Fruit fly (Drosophila melanogaster): Measurements from ENCODE around the gene Dysb.

Dysb gene

DNA sequence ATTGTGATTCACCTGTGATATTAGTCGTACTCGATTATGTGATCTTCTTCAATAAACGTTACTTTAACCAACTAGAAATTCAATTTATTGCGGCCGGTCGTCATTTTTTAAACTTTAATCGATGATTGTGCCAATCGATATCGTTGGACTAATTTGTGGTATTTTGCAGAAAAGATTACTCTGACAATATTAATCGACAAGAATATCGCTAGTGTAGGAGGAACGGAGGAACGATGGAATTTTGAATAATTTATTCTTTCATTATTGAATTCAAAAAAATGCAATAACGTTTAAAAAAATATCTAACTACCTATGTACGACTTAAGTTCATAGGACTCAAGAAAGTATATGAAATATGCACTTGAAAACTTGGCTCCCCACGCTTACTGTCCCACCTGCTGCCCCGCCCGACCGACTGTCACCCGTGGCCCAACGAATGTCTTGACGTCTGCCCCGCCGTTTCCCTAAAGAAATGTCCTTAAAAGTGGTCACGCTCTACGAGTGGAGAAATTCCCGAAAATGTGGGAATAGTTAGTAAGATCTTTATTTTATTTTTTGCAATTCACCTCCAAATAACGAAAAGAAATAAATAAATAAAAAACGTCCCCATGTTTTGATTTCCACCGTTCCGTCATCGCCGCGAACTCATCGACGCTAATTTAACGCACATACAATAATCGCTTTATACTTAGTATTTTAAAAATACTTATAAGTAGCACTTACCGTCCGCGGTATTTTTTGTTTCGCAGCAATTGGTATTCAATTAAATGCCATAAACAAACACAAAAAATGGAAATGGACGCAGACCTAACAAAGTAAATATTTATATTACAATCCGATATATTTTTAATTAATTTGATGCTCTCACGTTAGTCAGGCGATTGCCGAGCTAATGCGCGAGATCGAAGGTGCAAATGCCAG lies 1.9 kb upstream of the Dysb start, which contains the start of gene CG14074 (continued):
- TF ChIP-seq fd64A (GFP tag; optimal IDR thresholded peaks at IDR 0.05) (no peak), Mes4 (GFP tag; optimal IDR thresholded peaks at IDR 0.05) (no peak), cato (GFP tag; optimal IDR thresholded peaks at IDR 0.05; ENCODE audit: borderline replicate concordance) (no peak), nerfin-2 (GFP tag; IDR thresholded peaks at IDR 0.05; ENCODE audit: partially characterized antibody) (peak; percentile 64), BtbVII (GFP tag; optimal IDR thresholded peaks at IDR 0.05) (no peak), CG2889 (GFP tag; IDR thresholded peaks at IDR 0.05) (no peak), NfI (GFP tag; optimal IDR thresholded peaks at IDR 0.05) (no peak), zfh1 (GFP tag; IDR thresholded peaks at IDR 0.05) (no peak), CG9876 (GFP tag; optimal IDR thresholded peaks at IDR 0.05) (no peak), cg (GFP tag; optimal IDR thresholded peaks at IDR 0.05) (no peak), CG15479 (GFP tag; optimal IDR thresholded peaks at IDR 0.05) (no peak), CG7357 (GFP tag; IDR thresholded peaks at IDR 0.05) (no peak), tup (GFP tag; optimal IDR thresholded peaks at IDR 0.05) (no peak), CG15073 (GFP tag; optimal IDR thresholded peaks at IDR 0.05) (no peak), CG3838 (GFP tag; optimal IDR thresholded peaks at IDR 0.05) (no peak), disco-r (GFP tag; optimal IDR thresholded peaks at IDR 0.05) (no peak), CG34422 (GFP tag; IDR thresholded peaks at IDR 0.05) (no peak), ken (GFP tag; IDR thresholded peaks at IDR 0.05) (no peak), Mrtf (GFP tag; IDR thresholded peaks at IDR 0.05) (no peak), bbx (GFP tag; IDR thresholded peaks at IDR 0.05; ENCODE audit: partially characterized antibody) (peak; percentile 81), Lhr (GFP tag; optimal IDR thresholded peaks at IDR 0.05) (peak; percentile 9), CG10565 (GFP tag; optimal IDR thresholded peaks at IDR 0.05) (no peak), Camta (GFP tag; optimal IDR thresholded peaks at IDR 0.05) (no peak), CTCF (GFP tag; optimal IDR thresholded peaks at IDR 0.05) (no peak), CG7928 (GFP tag; optimal IDR thresholded peaks at IDR 0.05) (no peak), Aef1 (GFP tag; IDR thresholded peaks at IDR 0.05) (no peak), CG10959 (GFP tag; IDR thresholded peaks at IDR 0.05) (no peak), Spps (tag; optimal IDR thresholded peaks at IDR 0.05) (no peak), lbe (GFP tag; optimal IDR thresholded peaks at IDR 0.05) (no peak), fd102C (GFP tag; optimal IDR thresholded peaks at IDR 0.05) (no peak), bcd (GFP tag; optimal IDR thresholded peaks at IDR 0.05) (no peak), gfzf (GFP tag; optimal IDR thresholded peaks at IDR 0.05) (peak; percentile 62), CG9797 (GFP tag; optimal IDR thresholded peaks at IDR 0.05) (peak; percentile 18), wdn (GFP tag; IDR thresholded peaks at IDR 0.05) (no peak), lmd (GFP tag; IDR thresholded peaks at IDR 0.05) (no peak), vvl (GFP tag; IDR thresholded peaks at IDR 0.05) (peak; percentile 60), usp (GFP tag; optimal IDR thresholded peaks at IDR 0.05) (no peak), Dp (GFP tag; optimal IDR thresholded peaks at IDR 0.05) (peak; percentile 74), CG2199 (GFP tag; IDR thresholded peaks at IDR 0.05) (no peak), Chrac-16 (GFP tag; optimal IDR thresholded peaks at IDR 0.05) (no peak), CG7556 (GFP tag; optimal IDR thresholded peaks at IDR 0.05) (no peak), CG17328 (GFP tag; IDR thresholded peaks at IDR 0.05) (no peak), gcm (GFP tag; optimal IDR thresholded peaks at IDR 0.05) (no peak), amos (GFP tag; IDR thresholded peaks at IDR 0.05; ENCODE audit: partially characterized antibody) (peak; percentile 81), CoRest (tag; optimal IDR thresholded peaks at IDR 0.05) (no peak), BEAF-32 (GFP tag; optimal IDR thresholded peaks at IDR 0.05) (peak; percentile 74), HLH54F (GFP tag; optimal IDR thresholded peaks at IDR 0.05) (no peak), B-H2 (GFP tag; optimal IDR thresholded peaks at IDR 0.05) (no peak)
